Worm (Caenorhabditis elegans) whole organism, L3 larva: Measurements from ENCODE around the gene T09A5.5.

Source experiments
- R02D3.7 ChIP-seq: fragments of 150-350 bp; optimal IDR thresholded peaks from 2 replicates; lab custom pipeline; 2014; ENCODE audit warnings: missing biosample characterization, missing genetic modification characterization
- ZK546.5 ChIP-seq: sonication (generic microtip); optimal IDR thresholded peaks from 2 replicates; lab custom pipeline; 2017; ENCODE audit warnings: missing biosample characterization, missing genetic modification characterization
- aly-2 ChIP-seq: fragments of 150-350 bp; optimal IDR thresholded peaks from 2 replicates; lab custom pipeline; 2014; ENCODE audit warnings: missing biosample characterization, missing genetic modification characterization
- ama-1 ChIP-seq: fragments of 150-350 bp; optimal IDR thresholded peaks from 2 replicates; lab custom pipeline; 2018
- ceh-16 ChIP-seq: sonication (generic microtip); optimal IDR thresholded peaks from 2 replicates; lab custom pipeline; 2017; ENCODE audit warnings: missing biosample characterization, missing genetic modification characterization
- ceh-28 ChIP-seq: fragments of 150-350 bp; optimal IDR thresholded peaks from 2 replicates; lab custom pipeline; 2014; ENCODE audit warnings: missing biosample characterization, missing genetic modification reagents, missing genetic modification characterization
- ceh-82 ChIP-seq: fragments of 150-350 bp; optimal IDR thresholded peaks from 2 replicates; lab custom pipeline; 2014; ENCODE audit warnings: missing biosample characterization, missing genetic modification characterization
- ceh-9 ChIP-seq: sonication (generic microtip); optimal IDR thresholded peaks from 2 replicates; lab custom pipeline; 2018; ENCODE audit warnings: missing biosample characterization, missing genetic modification characterization
- daf-12 ChIP-seq: fragments of 150-350 bp; optimal IDR thresholded peaks from 2 replicates; lab custom pipeline; 2014; ENCODE audit warnings: missing biosample characterization, missing genetic modification reagents, missing genetic modification characterization
- egl-27 ChIP-seq: sonication (generic microtip); optimal IDR thresholded peaks from 4 replicates; lab custom pipeline; 2017; ENCODE audit warnings: missing biosample characterization, missing genetic modification reagents, missing genetic modification characterization
- egl-5 ChIP-seq: fragments of 150-350 bp; optimal IDR thresholded peaks from 2 replicates; lab custom pipeline; 2017; ENCODE audit warnings: missing biosample characterization, missing genetic modification reagents, missing genetic modification characterization, inconsistent platforms
- elt-1 ChIP-seq: fragments of 150-350 bp; optimal IDR thresholded peaks from 2 replicates; lab custom pipeline; 2014; ENCODE audit warnings: missing biosample characterization, missing genetic modification characterization
- elt-2 ChIP-seq: sonication (generic microtip); optimal IDR thresholded peaks from 2 replicates; lab custom pipeline; 2016; ENCODE audit warnings: missing genetic modification reagents, mild to moderate bottlenecking, missing genetic modification characterization, missing compliant biosample characterization
- elt-3 ChIP-seq, 3 experiments: fragments of 150-350 bp in 1 of 3; sonication (generic microtip) in 2 of 3; optimal IDR thresholded peaks; 2 replicates in 2 of 3; 4 replicates in 1 of 3; lab custom pipeline; 2014 to 2017; ENCODE audit warnings: missing biosample characterization in 3 of 3, missing genetic modification characterization in 3 of 3
- eor-1 ChIP-seq, 2 experiments: fragments of 150-350 bp; optimal IDR thresholded peaks; 2 replicates each; lab custom pipeline; 2014 to 2018; ENCODE audit warnings: missing biosample characterization in 2 of 2, missing genetic modification characterization in 2 of 2
- fkh-10 ChIP-seq: sonication (generic microtip); optimal IDR thresholded peaks from 2 replicates; lab custom pipeline; 2017; ENCODE audit warnings: missing biosample characterization, missing genetic modification reagents, missing genetic modification characterization
- fkh-2 ChIP-seq: fragments of 150-350 bp; optimal IDR thresholded peaks from 2 replicates; lab custom pipeline; 2014; ENCODE audit warnings: missing biosample characterization, missing genetic modification reagents, missing genetic modification characterization
- fos-1 ChIP-seq: fragments of 150-350 bp; optimal IDR thresholded peaks from 2 replicates; lab custom pipeline; 2014; ENCODE audit warnings: missing biosample characterization, missing genetic modification characterization
- hmg-11 ChIP-seq: sonication (generic microtip); optimal IDR thresholded peaks from 2 replicates; lab custom pipeline; 2016; ENCODE audit warnings: missing genetic modification characterization, missing compliant biosample characterization
- jun-1 ChIP-seq: fragments of 150-350 bp; optimal IDR thresholded peaks from 2 replicates; lab custom pipeline; 2014; ENCODE audit warnings: missing biosample characterization, missing genetic modification reagents, missing genetic modification characterization
- lin-15B ChIP-seq: fragments of 150-350 bp; optimal IDR thresholded peaks from 2 replicates; lab custom pipeline; 2014; ENCODE audit warnings: missing biosample characterization, missing genetic modification characterization
- lin-39 ChIP-seq: fragments of 150-350 bp; optimal IDR thresholded peaks from 2 replicates; lab custom pipeline; 2018; ENCODE audit warnings: missing biosample characterization, missing genetic modification reagents, missing genetic modification characterization
- lsy-12 ChIP-seq: sonication (generic microtip); optimal IDR thresholded peaks from 2 replicates; lab custom pipeline; 2016; ENCODE audit warnings: mild to moderate bottlenecking, missing genetic modification characterization, missing compliant biosample characterization
- mdl-1 ChIP-seq: fragments of 150-350 bp; optimal IDR thresholded peaks from 2 replicates; lab custom pipeline; 2014; ENCODE audit warnings: missing biosample characterization, missing genetic modification characterization
- mml-1 ChIP-seq: fragments of 150-350 bp; sonication (generic microtip); optimal IDR thresholded peaks from 3 replicates; lab custom pipeline; 2014; ENCODE audit warnings: missing biosample characterization, missing genetic modification characterization
- nfya-1 ChIP-seq: sonication (generic microtip); optimal IDR thresholded peaks from 2 replicates; lab custom pipeline; 2017; ENCODE audit warnings: missing genetic modification characterization, mild to moderate bottlenecking, missing compliant biosample characterization, antibody characterized with exemption, moderate library complexity; ENCODE audit not compliant: insufficient read depth
- nhr-11 ChIP-seq: fragments of 150-350 bp; optimal IDR thresholded peaks from 2 replicates; lab custom pipeline; 2014; ENCODE audit warnings: missing biosample characterization, missing genetic modification characterization
- nhr-12 ChIP-seq: fragments of 150-350 bp; optimal IDR thresholded peaks from 2 replicates; lab custom pipeline; 2014; ENCODE audit warnings: missing biosample characterization, missing genetic modification characterization
- nhr-23 ChIP-seq: fragments of 150-350 bp; optimal IDR thresholded peaks from 2 replicates; lab custom pipeline; 2014; ENCODE audit warnings: missing biosample characterization, missing genetic modification reagents, missing genetic modification characterization
- nhr-237 ChIP-seq: fragments of 150-350 bp; optimal IDR thresholded peaks from 2 replicates; lab custom pipeline; 2014; ENCODE audit warnings: missing biosample characterization, missing genetic modification characterization
- nhr-25 ChIP-seq: sonication (generic microtip); optimal IDR thresholded peaks from 2 replicates; lab custom pipeline; 2017; ENCODE audit warnings: missing biosample characterization, missing genetic modification characterization
- nhr-28 ChIP-seq: fragments of 150-350 bp; optimal IDR thresholded peaks from 2 replicates; lab custom pipeline; 2014; ENCODE audit warnings: missing biosample characterization, missing genetic modification characterization
- nhr-43 ChIP-seq: sonication (generic microtip); optimal IDR thresholded peaks from 2 replicates; lab custom pipeline; 2016; ENCODE audit warnings: mild to moderate bottlenecking, missing genetic modification characterization, missing compliant biosample characterization; ENCODE audit not compliant: poor library complexity, severe bottlenecking
- nhr-67 ChIP-seq: fragments of 150-350 bp; optimal IDR thresholded peaks from 2 replicates; lab custom pipeline; 2014; ENCODE audit warnings: missing biosample characterization, missing genetic modification characterization
- nhr-76 ChIP-seq: fragments of 150-350 bp; sonication (generic microtip); optimal IDR thresholded peaks from 5 replicates; lab custom pipeline; 2014; ENCODE audit warnings: missing biosample characterization, missing genetic modification characterization
- nhr-77 ChIP-seq: fragments of 150-350 bp; optimal IDR thresholded peaks from 2 replicates; lab custom pipeline; 2014; ENCODE audit warnings: missing biosample characterization, missing genetic modification characterization
- pha-4 ChIP-seq: fragments of 150-350 bp; optimal IDR thresholded peaks from 2 replicates; lab custom pipeline; 2014; ENCODE audit warnings: missing biosample characterization, missing genetic modification reagents, missing genetic modification characterization
- pqm-1 ChIP-seq: fragments of 150-350 bp; optimal IDR thresholded peaks from 2 replicates; lab custom pipeline; 2017; ENCODE audit warnings: missing biosample characterization, missing genetic modification characterization, inconsistent platforms
- sea-2 ChIP-seq: fragments of 150-350 bp; sonication (generic microtip); optimal IDR thresholded peaks from 4 replicates; lab custom pipeline; 2014; ENCODE audit warnings: missing biosample characterization, missing genetic modification reagents, missing genetic modification characterization
- skn-1 ChIP-seq: fragments of 150-350 bp; optimal IDR thresholded peaks from 2 replicates; lab custom pipeline; 2014; ENCODE audit warnings: missing biosample characterization, missing genetic modification characterization
- snpc-4 ChIP-seq: fragments of 150-350 bp; optimal IDR thresholded peaks from 2 replicates; lab custom pipeline; 2014; ENCODE audit warnings: missing biosample characterization, missing genetic modification characterization
- tbx-2 ChIP-seq: sonication (generic microtip); optimal IDR thresholded peaks from 2 replicates; lab custom pipeline; 2016; ENCODE audit warnings: mild to moderate bottlenecking, missing genetic modification characterization, missing compliant biosample characterization
- unc-39 ChIP-seq: sonication (generic microtip); optimal IDR thresholded peaks from 4 replicates; lab custom pipeline; 2017; ENCODE audit warnings: missing biosample characterization, missing genetic modification characterization
- unc-62 ChIP-seq: fragments of 150-350 bp; sonication (generic microtip); optimal IDR thresholded peaks from 4 replicates; lab custom pipeline; 2014; ENCODE audit warnings: missing biosample characterization, missing genetic modification reagents, missing genetic modification characterization
- zag-1 ChIP-seq: fragments of 150-350 bp; optimal IDR thresholded peaks from 2 replicates; lab custom pipeline; 2014; ENCODE audit warnings: missing biosample characterization, missing genetic modification characterization
- ztf-11 ChIP-seq: fragments of 150-350 bp; optimal IDR thresholded peaks from 2 replicates; lab custom pipeline; 2014; ENCODE audit warnings: missing biosample characterization, missing genetic modification characterization
- ztf-4 ChIP-seq: fragments of 150-350 bp; optimal IDR thresholded peaks from 2 replicates; lab custom pipeline; 2014; ENCODE audit warnings: missing biosample characterization, missing genetic modification characterization

Gene T09A5.5

DNA sequence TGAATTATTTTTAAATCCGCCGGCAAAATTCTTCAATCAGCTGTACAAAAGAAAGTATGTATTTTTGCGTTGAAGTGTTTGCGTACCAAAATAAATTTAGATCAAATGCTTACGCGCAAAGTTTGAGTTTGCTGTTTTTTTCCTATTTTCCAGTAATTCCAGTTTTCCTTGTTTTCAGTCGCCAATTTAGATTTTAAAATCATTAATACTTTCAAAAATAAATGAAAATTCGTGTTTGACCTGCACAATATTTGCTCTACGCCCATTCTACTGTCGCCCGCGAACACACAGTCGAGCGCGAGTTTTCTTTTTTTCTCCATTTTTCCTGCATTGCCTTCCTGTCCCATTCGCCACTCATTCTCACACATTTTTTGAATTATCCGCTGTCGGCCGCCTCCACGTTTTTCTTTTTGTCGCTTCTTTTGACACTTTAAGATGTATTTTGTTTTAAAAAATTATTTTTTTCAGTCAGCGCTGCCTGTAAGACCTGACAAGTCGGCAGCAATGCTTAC is 39.2 kb upstream of the T09A5.5 start, which contains the start of gene ptc-1:
ptc-1 (plus strand) TSS at position 462 of the 512 bp plus-strand sequence.
- TF ChIP-seq nhr-28 (tag; lab: Kevin White, UChicago) (no peak), elt-2 (no peak), ceh-28 (tag; lab: Kevin White, UChicago) (no peak), nhr-25 (tag; lab: Kevin White, UChicago) (no peak), pha-4 (tag; lab: Kevin White, UChicago) (peak; percentile 41), nhr-23 (no peak), nfya-1 (no peak), egl-5 (no peak)

DNA sequence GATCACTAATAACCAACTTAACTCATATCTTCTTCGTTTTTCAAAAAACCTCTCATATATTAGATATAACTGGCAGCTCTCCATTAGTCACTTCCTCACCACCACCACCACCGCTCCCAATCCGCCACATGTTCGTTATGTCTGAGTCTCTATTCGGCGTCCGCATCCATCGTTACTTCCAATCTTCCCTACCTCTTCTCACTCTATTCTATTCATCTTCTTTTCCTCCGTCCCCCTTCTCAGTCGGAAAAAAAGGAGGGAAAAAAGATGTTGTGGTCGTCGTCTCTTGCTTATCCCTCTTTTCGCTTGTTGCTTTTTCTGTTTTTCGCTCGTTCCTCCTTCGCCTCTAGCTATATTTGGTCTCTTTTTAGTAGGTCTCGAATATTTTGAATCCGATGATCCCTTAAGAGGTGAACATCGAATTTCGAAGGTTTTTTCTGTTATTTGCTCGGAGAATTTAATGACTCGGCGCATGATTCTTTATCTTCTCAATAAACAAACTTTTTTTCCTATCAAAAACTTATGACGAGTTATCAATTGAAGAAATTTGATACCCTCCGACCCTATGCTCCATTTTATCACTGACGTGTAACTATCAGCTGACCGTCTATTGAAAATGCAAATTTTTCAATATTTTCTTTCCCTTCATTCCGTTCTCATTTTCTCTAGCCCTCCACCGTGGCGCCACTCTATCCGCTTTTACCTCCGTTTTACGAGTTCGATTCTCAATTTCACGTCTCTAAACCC is 38.5 kb upstream of the T09A5.5 start:
- TF ChIP-seq nhr-77 (tag; lab: Kevin White, UChicago) (no peak), jun-1 (no peak), pha-4 (tag; lab: Kevin White, UChicago) (peak; percentile 43), ztf-11 (tag; lab: Kevin White, UChicago) (no peak), nhr-12 (tag; lab: Kevin White, UChicago) (no peak), nhr-237 (tag; lab: Kevin White, UChicago) (no peak), lin-39 (tag; lab: Kevin White, UChicago) (peak; percentile 85), daf-12 (tag; lab: Kevin White, UChicago) (no peak), nfya-1 (peak; percentile 76), nhr-67 (no peak), elt-2 (peak; percentile 90), lsy-12 (tag; lab: Kevin White, UChicago) (no peak), ceh-9 (tag; lab: Kevin White, UChicago) (no peak), nhr-76 (tag; lab: Kevin White, UChicago) (no peak), aly-2 (tag; lab: Kevin White, UChicago) (no peak), egl-5 (peak; percentile 55), fkh-2 (tag; lab: Kevin White, UChicago) (no peak), nhr-28 (tag; lab: Kevin White, UChicago) (no peak), egl-27 (tag; lab: Kevin White, UChicago) (no peak), zag-1 (tag; lab: Kevin White, UChicago) (no peak), nhr-25 (tag; lab: Kevin White, UChicago) (no peak), mml-1 (tag; lab: Kevin White, UChicago) (no peak), ztf-4 (peak; percentile 32), skn-1 (no peak), elt-3 (tag; optimal IDR thresholded peaks at IDR 0.05; lab: Kevin White, UChicago) (no peak), unc-39 (tag; lab: Kevin White, UChicago) (no peak), ceh-28 (tag; lab: Kevin White, UChicago) (no peak), fos-1 (no peak), eor-1 (tag; optimal IDR thresholded peaks at IDR 0.05; lab: Kevin White, UChicago) (no peak), unc-62 (GFP tag; lab: Kevin White, UChicago) (peak; percentile 16), sea-2 (GFP tag; lab: Kevin White, UChicago) (no peak), ZK546.5 (no peak), nhr-43 (tag; lab: Kevin White, UChicago) (no peak), snpc-4 (no peak), elt-1 (tag; lab: Kevin White, UChicago) (no peak), tbx-2 (peak; percentile 24), nhr-11 (tag; lab: Kevin White, UChicago) (no peak), ceh-16 (no peak), ceh-82 (tag; lab: Kevin White, UChicago) (no peak), pqm-1 (tag; lab: Kevin White, UChicago) (peak; percentile 66), fkh-10 (GFP tag; lab: Kevin White, UChicago) (peak; percentile 32), R02D3.7 (tag; lab: Kevin White, UChicago) (no peak), mdl-1 (tag; lab: Kevin White, UChicago) (no peak), nhr-23 (peak; percentile 11), ama-1 (lab: Kevin White, UChicago) (peak; percentile 2), lin-15B (no peak), hmg-11 (tag; lab: Kevin White, UChicago) (peak; percentile 44)
